Fruit fly (Drosophila melanogaster) whole organism, embryonic: Measurements from ENCODE around the gene CG32537.

Source experiments
- CG12942 ChIP-seq: fragments of 200-800 bp; sonication (Bioruptor generic); optimal IDR thresholded peaks from 3 replicates; lab custom pipeline; 2016; ENCODE audit warnings: missing biosample characterization, missing genetic modification characterization
- CG17385 ChIP-seq: fragments of 200-800 bp; sonication (Bioruptor generic); optimal IDR thresholded peaks from 3 replicates; lab custom pipeline; 2018; ENCODE audit warnings: missing biosample characterization, mild to moderate bottlenecking, missing genetic modification characterization
- CG2129 ChIP-seq: fragments of 200-800 bp; sonication (Bioruptor generic); IDR thresholded peaks from 2 replicates; pipeline ENCODE4 v1.3.6; 2022; ENCODE audit warnings: missing biosample characterization, missing genetic modification characterization; ENCODE audit not compliant: partially characterized antibody
- CG6689 ChIP-seq: fragments of 200-800 bp; sonication (Bioruptor generic); IDR thresholded peaks from 2 replicates; pipeline ENCODE4 v1.3.6; 2022; ENCODE audit warnings: missing biosample characterization, missing genetic modification characterization
- Dek ChIP-seq: fragments of 200-800 bp; sonication (Bioruptor generic); optimal IDR thresholded peaks from 3 replicates; lab custom pipeline; 2019; ENCODE audit warnings: missing biosample characterization, mild to moderate bottlenecking, missing genetic modification characterization, moderate library complexity
- Nf-YB ChIP-seq: fragments of 200-800 bp; sonication (Bioruptor generic); optimal IDR thresholded peaks from 3 replicates; lab custom pipeline; 2019; ENCODE audit warnings: missing biosample characterization, mild to moderate bottlenecking, missing genetic modification characterization, moderate library complexity
- croc ChIP-seq: fragments of 200-800 bp; sonication (Bioruptor generic); conservative IDR thresholded peaks from 3 replicates; pipeline ENCODE4 v1.3.6; 2022; ENCODE audit warnings: missing biosample characterization, missing genetic modification characterization
- phol ChIP-seq: fragments of 200-800 bp; sonication (Bioruptor generic); optimal IDR thresholded peaks from 3 replicates; lab custom pipeline; 2018; ENCODE audit warnings: missing biosample characterization, mild to moderate bottlenecking, missing genetic modification characterization, moderate library complexity
- pum ChIP-seq: fragments of 200-800 bp; sonication (Bioruptor generic); optimal IDR thresholded peaks from 2 replicates; lab custom pipeline; 2016; ENCODE audit warnings: missing biosample characterization, missing genetic modification characterization
- wek ChIP-seq: fragments of 200-800 bp; sonication (Bioruptor generic); optimal IDR thresholded peaks from 3 replicates; lab custom pipeline; 2018; ENCODE audit warnings: missing biosample characterization, mild to moderate bottlenecking, missing genetic modification characterization, moderate library complexity

- TF ChIP-seq Dek (tag; lab: Kevin White, UChicago) (no peak), CG17385 (GFP tag; lab: Kevin White, UChicago) (no peak), CG6689 (GFP tag; lab: Robert Waterston, UW) (no peak), pum (GFP tag; lab: Kevin White, UChicago) (no peak), CG12942 (GFP tag; lab: Kevin White, UChicago) (no peak), phol (no peak), wek (GFP tag; lab: Kevin White, UChicago) (no peak), CG2129 (GFP tag; lab: Robert Waterston, UW) (no peak), Nf-YB (no peak), croc (GFP tag; lab: Robert Waterston, UW) (no peak)
These were observed 30.2 kb upstream of the CG32537 start for dm6 chrX:19306531-19306930.
